Worm (Caenorhabditis elegans): ENCODE results near the gene C27D6.15.
"Not testable (repeated sequence)": the region's sequence is repeated elsewhere in the genome, so short reads cannot be mapped to it uniquely, and the experiment has no call there.

Gene C27D6.15

ce11 chrII:5158774-5159173 lies 12.9 kb upstream of the C27D6.15 start, which contains the start of gene F58A6.9:
Gene F58A6.9 (minus strand): TSS chrII:5158874.
- not testable (repeated sequence) for TF ChIP-seq nhr-10 (tag; optimal IDR thresholded peaks at IDR 0.05); lsy-2 (tag; optimal IDR thresholded peaks at IDR 0.05); ztf-1 (GFP tag; conservative IDR thresholded peaks at IDR 0.05)

- TF ChIP-seq aly-2 (tag; optimal IDR thresholded peaks at IDR 0.05) (no peak), mdl-1 (tag; optimal IDR thresholded peaks at IDR 0.05) (no peak), nhr-6 (tag; optimal IDR thresholded peaks at IDR 0.05) (no peak)
Observed at ce11 chrII:5161102-5161501, 10.6 kb upstream of the C27D6.15 start, which contains the start of gene C27D6.11. Gene C27D6.11 (minus strand): TSS chrII:5161202.

- TF ChIP-seq unc-39 (tag; optimal IDR thresholded peaks at IDR 0.05) = no peak
Observed at ce11 chrII:5163283-5163682, 8.4 kb upstream of the C27D6.15 start, which contains the start of gene srb-5. Gene srb-5 (minus strand): TSS chrII:5163383.

DNA sequence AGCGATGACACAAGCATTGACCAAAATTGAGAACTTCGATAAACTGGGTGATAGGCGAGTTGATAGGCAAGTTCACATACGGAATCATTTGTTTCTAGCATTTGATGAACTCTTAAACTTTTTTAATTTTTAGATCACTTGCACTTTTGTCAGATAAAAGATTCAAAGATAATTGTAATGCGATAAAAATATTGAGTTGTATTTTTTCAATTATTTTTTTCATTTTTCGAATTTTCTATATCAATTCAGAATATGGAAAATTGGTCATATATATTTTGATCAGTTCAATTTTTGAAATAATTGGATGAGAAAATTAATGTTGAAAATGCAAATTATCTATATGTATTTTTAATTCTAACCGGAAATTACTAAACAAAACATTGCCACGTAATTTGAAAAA lies 5.0 kb upstream of the C27D6.15 start, which contains the start of gene srb-3:
TSS of gene srb-3 (minus strand) at position 101 of the 400 bp plus-strand sequence.
- no peak for TF ChIP-seq ztf-11 (tag; optimal IDR thresholded peaks at IDR 0.05)
- no peak for TF ChIP-seq sem-4 (tag; optimal IDR thresholded peaks at IDR 0.05)
- no peak for TF ChIP-seq R02D3.7 (tag; optimal IDR thresholded peaks at IDR 0.05)
- TF ChIP-seq lin-11 (tag; optimal IDR thresholded peaks at IDR 0.05) = no peak
- no peak for TF ChIP-seq nhr-23 (tag; optimal IDR thresholded peaks at IDR 0.05)
- no peak for TF ChIP-seq ZK546.5 (tag; optimal IDR thresholded peaks at IDR 0.05)
- no peak for TF ChIP-seq nhr-10 (tag; optimal IDR thresholded peaks at IDR 0.05)
- TF ChIP-seq unc-55 (GFP tag; optimal IDR thresholded peaks at IDR 0.05) = no peak
- no peak for TF ChIP-seq nhr-237 (tag; optimal IDR thresholded peaks at IDR 0.05)
- no peak for TF ChIP-seq unc-62 (GFP tag; optimal IDR thresholded peaks at IDR 0.05)
- TF ChIP-seq nhr-129 (tag; optimal IDR thresholded peaks at IDR 0.05) = no peak
- TF ChIP-seq Y55F3AM.14 (GFP tag; optimal IDR thresholded peaks at IDR 0.05) = no peak
- no peak for TF ChIP-seq peb-1 (tag; optimal IDR thresholded peaks at IDR 0.05)
- TF ChIP-seq ztf-4 (tag; optimal IDR thresholded peaks at IDR 0.05) = no peak
- no peak for TF ChIP-seq nhr-25 (tag; optimal IDR thresholded peaks at IDR 0.05)

- no peak for TF ChIP-seq sma-9 (GFP tag; optimal IDR thresholded peaks at IDR 0.05)
- no peak for TF ChIP-seq sma-9 (tag; optimal IDR thresholded peaks at IDR 0.05)
- TF ChIP-seq C34F6.9 (tag; optimal IDR thresholded peaks at IDR 0.05) = no peak
- no peak for TF ChIP-seq sem-4 (tag; optimal IDR thresholded peaks at IDR 0.05)
- TF ChIP-seq aly-2 (tag; optimal IDR thresholded peaks at IDR 0.05) = no peak
- no peak for TF ChIP-seq nhr-6 (tag; optimal IDR thresholded peaks at IDR 0.05)
- no peak for TF ChIP-seq ceh-82 (tag; optimal IDR thresholded peaks at IDR 0.05)
- TF ChIP-seq dmd-4 (tag; optimal IDR thresholded peaks at IDR 0.05) = no peak
- no peak for TF ChIP-seq lsy-2 (tag; optimal IDR thresholded peaks at IDR 0.05)
- no peak for TF ChIP-seq sma-3 (GFP tag; optimal IDR thresholded peaks at IDR 0.05)
- no peak for TF ChIP-seq nhr-25 (tag; optimal IDR thresholded peaks at IDR 0.05)
- no peak for TF ChIP-seq nhr-12 (tag; optimal IDR thresholded peaks at IDR 0.05)
- TF ChIP-seq ztf-4 (tag; optimal IDR thresholded peaks at IDR 0.05) = no peak
- no peak for TF ChIP-seq ztf-11 (tag; optimal IDR thresholded peaks at IDR 0.05)
- no peak for TF ChIP-seq lin-13 (GFP tag; optimal IDR thresholded peaks at IDR 0.05)
- TF ChIP-seq crh-2 (tag; optimal IDR thresholded peaks at IDR 0.05) = no peak
- TF ChIP-seq nhr-77 (tag; optimal IDR thresholded peaks at IDR 0.05) = no peak
- no peak for TF ChIP-seq ZK546.5 (tag; optimal IDR thresholded peaks at IDR 0.05)
- TF ChIP-seq peb-1 (tag; optimal IDR thresholded peaks at IDR 0.05) = no peak
- TF ChIP-seq mab-5 (tag; optimal IDR thresholded peaks at IDR 0.05) = no peak
Observed at ce11 chrII:5170932-5171331, 778 bp upstream of the C27D6.15 start, which contains the start of gene srb-1. Gene srb-1 (minus strand): TSS chrII:5171032.

- TF ChIP-seq nhr-10 (tag; optimal IDR thresholded peaks at IDR 0.05) (no peak), dmd-4 (tag; optimal IDR thresholded peaks at IDR 0.05) (no peak), zag-1 (tag; optimal IDR thresholded peaks at IDR 0.05) (no peak), ZK546.5 (tag; optimal IDR thresholded peaks at IDR 0.05) (no peak), nhr-129 (tag; optimal IDR thresholded peaks at IDR 0.05) (no peak), elt-1 (tag; optimal IDR thresholded peaks at IDR 0.05) (no peak), nhr-11 (tag; optimal IDR thresholded peaks at IDR 0.05) (no peak), ztf-11 (tag; optimal IDR thresholded peaks at IDR 0.05) (no peak), skn-1 (tag; optimal IDR thresholded peaks at IDR 0.05) (no peak), nhr-237 (tag; optimal IDR thresholded peaks at IDR 0.05) (no peak), nhr-6 (tag; optimal IDR thresholded peaks at IDR 0.05) (no peak), mdl-1 (tag; optimal IDR thresholded peaks at IDR 0.05) (no peak), ztf-4 (tag; optimal IDR thresholded peaks at IDR 0.05) (no peak)
Observed at ce11 chrII:5172451-5172850, 741 bp downstream of the C27D6.15 start, which contains the start of gene C27D6.1. Gene C27D6.1 (plus strand): TSS chrII:5172751.
